Fruit fly (Drosophila melanogaster) whole organism: ENCODE data around the gene Cda5.

Source experiments
- CG8478 ChIP-seq: fragments of >200 bp; optimal IDR thresholded peaks from 2 replicates; lab custom pipeline; 2018; ENCODE audit warnings: inconsistent platforms
- EcR ChIP-seq, 2 experiments: fragments of >200 bp; optimal IDR thresholded peaks; 2 replicates each; lab custom pipeline; 2017; ENCODE audit warnings: missing biosample characterization in 2 of 2, missing genetic modification characterization in 2 of 2, missing genetic modification reagents in 2 of 2

dm6 chr2L:5560-5959, 59.6 kb downstream of the Cda5 start:
- TF ChIP-seq EcR (GFP tag; optimal IDR thresholded peaks at IDR 0.05; lab: Kevin White, UChicago) = no peak
- TF ChIP-seq CG8478 (lab: Kevin White, UChicago) = peak; percentile 94
